Fruit fly (Drosophila melanogaster) whole organism, embryonic: ENCODE results near the gene CG2772.
A peak's percentile ranks its signal among the peaks of the same experiment; 100 is the strongest.

Experiments
- Atf3 ChIP-seq: fragments of 200-800 bp; sonication (Bioruptor generic); optimal IDR thresholded peaks from 3 replicates; lab custom pipeline; 2016; ENCODE audit warnings: missing biosample characterization, missing genetic modification characterization
- B-H2 ChIP-seq: fragments of 200-800 bp; sonication (Bioruptor generic); optimal IDR thresholded peaks from 2 replicates; lab custom pipeline; 2018; ENCODE audit warnings: missing biosample characterization, mild to moderate bottlenecking, missing genetic modification characterization
- Bgb ChIP-seq: fragments of 200-800 bp; sonication (Bioruptor generic); IDR thresholded peaks from 2 replicates; pipeline ENCODE4 v1.3.6; 2022; ENCODE audit warnings: missing biosample characterization, missing genetic modification characterization; ENCODE audit not compliant: partially characterized antibody
- Bteb2 ChIP-seq: fragments of 200-800 bp; sonication (Bioruptor generic); optimal IDR thresholded peaks from 2 replicates; lab custom pipeline; 2016; ENCODE audit warnings: missing biosample characterization, missing genetic modification characterization
- CG11093 ChIP-seq: fragments of 200-800 bp; sonication (Bioruptor generic); IDR thresholded peaks from 3 replicates; pipeline ENCODE4 v1.3.6; 2022; ENCODE audit warnings: missing biosample characterization, missing genetic modification characterization
- CG11247 ChIP-seq: fragments of 200-800 bp; sonication (Bioruptor generic); IDR thresholded peaks from 2 replicates; pipeline ENCODE4 v1.3.6; 2022; ENCODE audit warnings: missing biosample characterization, missing genetic modification characterization
- CG12659 ChIP-seq: fragments of 200-800 bp; sonication (Bioruptor generic); optimal IDR thresholded peaks from 3 replicates; lab custom pipeline; 2017; ENCODE audit warnings: mild to moderate bottlenecking, missing biosample characterization, missing genetic modification reagents, missing genetic modification characterization
- CG14014 ChIP-seq: fragments of 200-800 bp; sonication (Bioruptor generic); IDR thresholded peaks from 2 replicates; pipeline ENCODE4 v1.3.6; 2022; ENCODE audit warnings: missing biosample characterization, missing genetic modification characterization
- CG14667 ChIP-seq: fragments of 200-800 bp; sonication (Bioruptor generic); IDR thresholded peaks from 2 replicates; pipeline ENCODE4 v1.3.6; 2022; ENCODE audit warnings: missing biosample characterization, missing genetic modification characterization
- CG15479 ChIP-seq: fragments of 200-800 bp; sonication (Bioruptor generic); optimal IDR thresholded peaks from 3 replicates; lab custom pipeline; 2019; ENCODE audit warnings: missing biosample characterization, mild to moderate bottlenecking, missing genetic modification characterization, moderate library complexity
- CG16813 ChIP-seq: fragments of 200-800 bp; sonication (Bioruptor generic); IDR thresholded peaks from 3 replicates; pipeline ENCODE4 v1.3.6; 2022; ENCODE audit warnings: missing biosample characterization, missing genetic modification characterization; ENCODE audit not compliant: partially characterized antibody
- CG18011 ChIP-seq: fragments of 200-800 bp; sonication (Bioruptor generic); optimal IDR thresholded peaks from 2 replicates; lab custom pipeline; 2017; ENCODE audit warnings: missing biosample characterization, missing genetic modification characterization, mild to moderate bottlenecking, moderate library complexity, missing genotype
- CG18599 ChIP-seq: fragments of 200-800 bp; sonication (Bioruptor generic); optimal IDR thresholded peaks from 3 replicates; lab custom pipeline; 2017; ENCODE audit warnings: missing biosample characterization, missing genetic modification characterization, mild to moderate bottlenecking, moderate library complexity, missing genetic modification reagents
- CG31441 ChIP-seq: fragments of 200-800 bp; sonication (Bioruptor generic); IDR thresholded peaks from 2 replicates; pipeline ENCODE4 v1.3.6; 2022; ENCODE audit warnings: missing biosample characterization, missing genetic modification characterization
- CG3163 ChIP-seq: fragments of 200-800 bp; sonication (Bioruptor generic); optimal IDR thresholded peaks from 3 replicates; lab custom pipeline; 2016; ENCODE audit warnings: missing biosample characterization, missing genetic modification characterization
- CG32532 ChIP-seq: fragments of 200-800 bp; sonication (Bioruptor generic); IDR thresholded peaks from 2 replicates; pipeline ENCODE4 v1.3.6; 2022; ENCODE audit warnings: missing biosample characterization, missing genetic modification characterization
- CG3281 ChIP-seq: fragments of 200-800 bp; sonication (Bioruptor generic); optimal IDR thresholded peaks from 3 replicates; lab custom pipeline; 2017; ENCODE audit warnings: missing biosample characterization, mild to moderate bottlenecking, missing genetic modification characterization
- CG3995 ChIP-seq: fragments of 200-800 bp; sonication (Bioruptor generic); optimal IDR thresholded peaks from 3 replicates; lab custom pipeline; 2016; ENCODE audit warnings: missing biosample characterization, missing genetic modification characterization
- CG6689 ChIP-seq: fragments of 200-800 bp; sonication (Bioruptor generic); IDR thresholded peaks from 2 replicates; pipeline ENCODE4 v1.3.6; 2022; ENCODE audit warnings: missing biosample characterization, missing genetic modification characterization
- CG9932 ChIP-seq: fragments of 200-800 bp; sonication (Bioruptor generic); IDR thresholded peaks from 2 replicates; pipeline ENCODE4 v1.3.6; 2022; ENCODE audit warnings: missing biosample characterization, missing genetic modification characterization
- D19A ChIP-seq: fragments of 200-800 bp; optimal IDR thresholded peaks from 3 replicates; lab custom pipeline; 2019; ENCODE audit warnings: missing biosample characterization, mild to moderate bottlenecking, missing genetic modification characterization, moderate library complexity
- Ets97D ChIP-seq: fragments of 200-800 bp; sonication (Bioruptor generic); optimal IDR thresholded peaks from 3 replicates; lab custom pipeline; 2016; ENCODE audit warnings: missing biosample characterization, missing genetic modification characterization
- HmgZ ChIP-seq: fragments of 200-800 bp; sonication (Bioruptor generic); optimal IDR thresholded peaks from 2 replicates; lab custom pipeline; 2018; ENCODE audit warnings: missing biosample characterization, mild to moderate bottlenecking, missing genetic modification characterization
- Hsf ChIP-seq: fragments of 200-800 bp; sonication (Bioruptor generic); optimal IDR thresholded peaks from 3 replicates; lab custom pipeline; 2016; ENCODE audit warnings: missing biosample characterization, missing genetic modification characterization
- Med ChIP-seq: fragments of 200-800 bp; sonication (Bioruptor generic); peaks from one replicate; lab custom pipeline; 2016; ENCODE audit warnings: missing biosample characterization, missing genetic modification characterization, mild to moderate bottlenecking, inconsistent platforms, moderate library complexity
- Myb ChIP-seq: fragments of 200-800 bp; sonication (Bioruptor generic); optimal IDR thresholded peaks from 2 replicates; lab custom pipeline; 2016; ENCODE audit warnings: missing biosample characterization, missing genetic modification characterization
- NC2β ChIP-seq: fragments of 200-800 bp; sonication (Bioruptor generic); optimal IDR thresholded peaks from 2 replicates; lab custom pipeline; 2016; ENCODE audit warnings: missing biosample characterization, missing genetic modification characterization
- NFAT ChIP-seq: fragments of 200-800 bp; sonication (Bioruptor generic); IDR thresholded peaks from 2 replicates; pipeline ENCODE4 v1.3.6; 2022; ENCODE audit warnings: missing biosample characterization, missing genetic modification characterization
- Nf-YC ChIP-seq: fragments of 200-800 bp; optimal IDR thresholded peaks from 3 replicates; lab custom pipeline; 2019; ENCODE audit warnings: missing biosample characterization, mild to moderate bottlenecking, missing genetic modification characterization, moderate library complexity
- Oli ChIP-seq: fragments of 200-800 bp; sonication (Bioruptor generic); optimal IDR thresholded peaks from 2 replicates; lab custom pipeline; 2018; ENCODE audit warnings: missing biosample characterization, mild to moderate bottlenecking, missing genetic modification characterization, moderate library complexity
- Spps ChIP-seq: fragments of 200-800 bp; sonication (Bioruptor generic); optimal IDR thresholded peaks from 2 replicates; lab custom pipeline; 2018; ENCODE audit warnings: missing biosample characterization, mild to moderate bottlenecking, missing genetic modification characterization
- TFAM ChIP-seq: fragments of 200-800 bp; sonication (Bioruptor generic); optimal IDR thresholded peaks from 2 replicates; lab custom pipeline; 2017; ENCODE audit warnings: missing biosample characterization, missing genetic modification characterization, inconsistent platforms
- bbx ChIP-seq: fragments of 200-800 bp; sonication (Bioruptor generic); IDR thresholded peaks from 2 replicates; pipeline ENCODE4 v1.3.6; 2022; ENCODE audit warnings: missing biosample characterization, missing genetic modification characterization; ENCODE audit not compliant: partially characterized antibody
- chm ChIP-seq: fragments of 200-800 bp; sonication (Bioruptor generic); IDR thresholded peaks from 2 replicates; pipeline ENCODE4 v1.3.6; 2022; ENCODE audit warnings: missing biosample characterization, missing genetic modification characterization
- danr ChIP-seq: fragments of 200-800 bp; sonication (Bioruptor generic); IDR thresholded peaks from 2 replicates; pipeline ENCODE4 v1.3.6; 2022; ENCODE audit warnings: missing biosample characterization, missing genetic modification characterization
- dimm ChIP-seq: fragments of 200-800 bp; sonication (Bioruptor generic); IDR thresholded peaks from 2 replicates; pipeline ENCODE4 v1.3.6; 2022; ENCODE audit warnings: missing biosample characterization, missing genetic modification characterization
- dm ChIP-seq: fragments of 200-800 bp; sonication (Bioruptor generic); optimal IDR thresholded peaks from 3 replicates; lab custom pipeline; 2016; ENCODE audit warnings: missing biosample characterization, missing genetic modification characterization
- dmrt11E ChIP-seq: fragments of 200-800 bp; sonication (Bioruptor generic); optimal IDR thresholded peaks from 3 replicates; lab custom pipeline; 2018; ENCODE audit warnings: missing biosample characterization, mild to moderate bottlenecking, missing genetic modification characterization, moderate library complexity
- ems ChIP-seq: fragments of 200-800 bp; sonication (Bioruptor generic); optimal IDR thresholded peaks from 3 replicates; lab custom pipeline; 2016; ENCODE audit warnings: missing biosample characterization, missing genetic modification characterization
- grau ChIP-seq: fragments of 200-800 bp; optimal IDR thresholded peaks from 3 replicates; lab custom pipeline; 2019; ENCODE audit warnings: missing biosample characterization, mild to moderate bottlenecking, missing genetic modification characterization, moderate library complexity
- gsb ChIP-seq: fragments of 200-800 bp; sonication (Bioruptor generic); IDR thresholded peaks from 2 replicates; pipeline ENCODE4 v1.3.6; 2022; ENCODE audit warnings: missing biosample characterization, missing genetic modification characterization
- her ChIP-seq: fragments of 200-800 bp; sonication (Bioruptor generic); optimal IDR thresholded peaks from 2 replicates; lab custom pipeline; 2016; ENCODE audit warnings: missing biosample characterization, missing genetic modification characterization
- hkb ChIP-seq, 2 experiments: fragments of 200-800 bp in 1 of 2; fragments of >200 bp in 1 of 2; sonication (Bioruptor generic) in 1 of 2; IDR thresholded peaks in 1 of 2; optimal IDR thresholded peaks in 1 of 2; 2 replicates each; pipeline versions ENCODE4 v1.3.6 to Lab custom; 2017 to 2022; ENCODE audit warnings: missing biosample characterization in 1 of 2, missing genetic modification characterization in 1 of 2
- jumu ChIP-seq: fragments of 200-800 bp; sonication (Bioruptor generic); optimal IDR thresholded peaks from 3 replicates; lab custom pipeline; 2016; ENCODE audit warnings: missing biosample characterization, missing genetic modification characterization
- org-1 ChIP-seq: fragments of 200-800 bp; sonication (Bioruptor generic); optimal IDR thresholded peaks from 2 replicates; lab custom pipeline; 2017; ENCODE audit warnings: missing biosample characterization, missing genetic modification characterization
- otp ChIP-seq: fragments of 200-800 bp; sonication (Bioruptor generic); IDR thresholded peaks from 3 replicates; pipeline ENCODE4, ENCODE4 v1.3.6; 2022; ENCODE audit warnings: missing biosample characterization, missing genetic modification characterization
- sd ChIP-seq: fragments of 200-800 bp; sonication (Bioruptor generic); optimal IDR thresholded peaks from 3 replicates; lab custom pipeline; 2018; ENCODE audit warnings: missing biosample characterization, mild to moderate bottlenecking, missing genetic modification characterization, moderate library complexity
- slbo ChIP-seq: fragments of 200-800 bp; sonication (Bioruptor generic); IDR thresholded peaks from 2 replicates; pipeline ENCODE4 v1.3.6; 2022; ENCODE audit warnings: missing biosample characterization, missing genetic modification characterization
- sr ChIP-seq: fragments of 200-800 bp; sonication (Bioruptor generic); IDR thresholded peaks from 3 replicates; pipeline ENCODE4 v1.3.6; 2022; ENCODE audit warnings: missing biosample characterization, missing genetic modification characterization
- toy ChIP-seq: fragments of 200-800 bp; sonication (Bioruptor generic); IDR thresholded peaks from 2 replicates; pipeline ENCODE4 v1.3.6; 2022; ENCODE audit warnings: missing biosample characterization, missing genetic modification characterization
- trh ChIP-seq: fragments of 200-800 bp; sonication (Bioruptor generic); optimal IDR thresholded peaks from 2 replicates; lab custom pipeline; 2016; ENCODE audit warnings: missing biosample characterization, missing genetic modification characterization

The CG2772 gene

dm6 chr2L:3457007-3457406 is 11.2 kb downstream of the CG2772 start, which contains the start of the genes Cog3 and Sec5 (continued):
- TF ChIP-seq NC2β, result peak; percentile 17
- TF ChIP-seq CG16813 (GFP tag; lab: Robert Waterston, UW), result 0 out of 3 replicates have a peak, but pooled peaks have one; percentile 8
- TF ChIP-seq CG18599 (GFP tag; lab: Kevin White, UChicago), result no peak
- peak; percentile 9 for TF ChIP-seq Atf3
- peak; percentile 46 for TF ChIP-seq NFAT (GFP tag; lab: Robert Waterston, UW)
- TF ChIP-seq CG18011, result peak; percentile 29
- peak; percentile 77 for TF ChIP-seq CG32532 (GFP tag; lab: Robert Waterston, UW)
- peak; percentile 38 for TF ChIP-seq HmgZ (tag; lab: Kevin White, UChicago)
- TF ChIP-seq hkb (optimal IDR thresholded peaks at IDR 0.05; lab: Kevin White, UChicago), result peak; percentile 72
- TF ChIP-seq hkb (GFP tag; IDR thresholded peaks at IDR 0.05; lab: Robert Waterston, UW), result no peak
- TF ChIP-seq dimm (GFP tag; lab: Robert Waterston, UW), result no peak
- peak; percentile 31; the same call in 1 of the 2 replicates for TF ChIP-seq CG6689 (GFP tag; lab: Robert Waterston, UW)
- TF ChIP-seq CG31441 (GFP tag; lab: Robert Waterston, UW), result no peak
- no peak for TF ChIP-seq TFAM
- TF ChIP-seq Bgb (GFP tag; lab: Robert Waterston, UW), result 0 out of 2 replicates have a peak, but pooled peaks have one; percentile 6
- peak; percentile 31 for TF ChIP-seq CG3995
- peak; percentile 20 for TF ChIP-seq Bteb2 (GFP tag; lab: Kevin White, UChicago)
- TF ChIP-seq CG14014 (GFP tag; lab: Robert Waterston, UW), result peak; percentile 47; the same call in 1 of the 2 replicates
- TF ChIP-seq CG14667 (GFP tag; lab: Robert Waterston, UW), result peak; percentile 32; the same call in 1 of the 2 replicates
- no peak for TF ChIP-seq bbx
- TF ChIP-seq toy (GFP tag; lab: Robert Waterston, UW), result no peak
- TF ChIP-seq dmrt11E (tag; lab: Kevin White, UChicago), result peak; percentile 58
- TF ChIP-seq ems (GFP tag; lab: Kevin White, UChicago), result peak; percentile 57
- TF ChIP-seq gsb (GFP tag; lab: Robert Waterston, UW), result no peak
- TF ChIP-seq CG11247 (GFP tag; lab: Robert Waterston, UW), result peak; percentile 56
- TF ChIP-seq CG12659 (GFP tag; lab: Kevin White, UChicago), result peak; percentile 65
- no peak for TF ChIP-seq otp (GFP tag; lab: Robert Waterston, UW)
- no peak for TF ChIP-seq her (GFP tag; lab: Kevin White, UChicago)
- no peak for TF ChIP-seq D19A
- TF ChIP-seq sd (tag; lab: Kevin White, UChicago), result no peak
- TF ChIP-seq grau, result peak; percentile 73
- no peak for TF ChIP-seq jumu (GFP tag; lab: Kevin White, UChicago)
- no peak for TF ChIP-seq Myb (GFP tag; lab: Kevin White, UChicago)
- no peak for TF ChIP-seq Oli (tag; lab: Kevin White, UChicago)
- TF ChIP-seq Hsf (GFP tag; lab: Kevin White, UChicago), result peak; percentile 19
- TF ChIP-seq org-1 (GFP tag; lab: Kevin White, UChicago), result no peak
- no peak for TF ChIP-seq Ets97D (GFP tag; lab: Kevin White, UChicago)
- TF ChIP-seq CG15479 (GFP tag; lab: Kevin White, UChicago), result no peak
- TF ChIP-seq danr, result no peak
- TF ChIP-seq Med (GFP tag; lab: Kevin White, UChicago), result peak; percentile 89
- peak; percentile 47; the same call in 1 of the 3 replicates for TF ChIP-seq CG11093 (GFP tag; lab: Robert Waterston, UW)
- no peak for TF ChIP-seq dm (GFP tag; lab: Kevin White, UChicago)
- no peak for TF ChIP-seq CG3163 (GFP tag; lab: Kevin White, UChicago)
- no peak for TF ChIP-seq sr
- no peak for TF ChIP-seq CG3281
- TF ChIP-seq Spps, result no peak
- no peak for TF ChIP-seq trh (GFP tag; lab: Kevin White, UChicago)
- peak; percentile 78 for TF ChIP-seq slbo (GFP tag; lab: Robert Waterston, UW)
- peak; percentile 77 for TF ChIP-seq CG9932 (GFP tag; lab: Robert Waterston, UW)
- TF ChIP-seq chm (GFP tag; lab: Robert Waterston, UW), result no peak
- TF ChIP-seq Nf-YC (tag; lab: Kevin White, UChicago), result peak; percentile 75
- no peak for TF ChIP-seq B-H2 (GFP tag; lab: Kevin White, UChicago)
